Fruit fly (Drosophila melanogaster) whole organism, embryonic: Measurements from ENCODE around the gene CG6901.

Experiments
- Abd-B ChIP-seq: fragments of 200-800 bp; sonication (Bioruptor generic); optimal IDR thresholded peaks from 2 replicates; lab custom pipeline; 2018; ENCODE audit warnings: missing biosample characterization, mild to moderate bottlenecking, missing genetic modification characterization, moderate library complexity
- B-H1 ChIP-seq: fragments of 200-800 bp; sonication (Bioruptor generic); IDR thresholded peaks from 3 replicates; pipeline ENCODE4 v1.3.6; 2022; ENCODE audit warnings: missing biosample characterization, missing genetic modification characterization
- CG10209 ChIP-seq: fragments of 200-800 bp; sonication (Bioruptor generic); optimal IDR thresholded peaks from 3 replicates; lab custom pipeline; 2017; ENCODE audit warnings: missing biosample characterization, mild to moderate bottlenecking, missing genetic modification characterization, missing genetic modification reagents
- CG10321 ChIP-seq: fragments of 200-800 bp; sonication (Bioruptor generic); IDR thresholded peaks from 2 replicates; pipeline ENCODE4 v1.3.6; 2022; ENCODE audit warnings: missing biosample characterization, missing genetic modification characterization
- CG10462 ChIP-seq: fragments of 200-800 bp; sonication (Bioruptor generic); optimal IDR thresholded peaks from 2 replicates; lab custom pipeline; 2016; ENCODE audit warnings: missing biosample characterization, missing genetic modification characterization
- CG10565 ChIP-seq: fragments of 200-800 bp; sonication (Bioruptor generic); optimal IDR thresholded peaks from 3 replicates; lab custom pipeline; 2016; ENCODE audit warnings: missing biosample characterization, mild to moderate bottlenecking, missing genetic modification characterization
- CG11247 ChIP-seq: fragments of 200-800 bp; sonication (Bioruptor generic); IDR thresholded peaks from 2 replicates; pipeline ENCODE4 v1.3.6; 2022; ENCODE audit warnings: missing biosample characterization, missing genetic modification characterization
- CG1233 ChIP-seq: fragments of 200-800 bp; sonication (Bioruptor generic); optimal IDR thresholded peaks from 4 replicates; lab custom pipeline; 2018; ENCODE audit warnings: missing biosample characterization, mild to moderate bottlenecking, missing genetic modification characterization
- CG15696 ChIP-seq: fragments of 200-800 bp; sonication (Bioruptor generic); optimal IDR thresholded peaks from 2 replicates; lab custom pipeline; 2019; ENCODE audit warnings: missing biosample characterization, mild to moderate bottlenecking, missing genetic modification characterization, moderate library complexity
- CG16815 ChIP-seq: fragments of 200-800 bp; sonication (Bioruptor generic); optimal IDR thresholded peaks from 3 replicates; lab custom pipeline; 2017; ENCODE audit warnings: missing biosample characterization, mild to moderate bottlenecking, missing genetic modification characterization
- CG17829 ChIP-seq: fragments of 200-800 bp; optimal IDR thresholded peaks from 2 replicates; lab custom pipeline; 2019; ENCODE audit warnings: missing biosample characterization, mild to moderate bottlenecking, missing genetic modification characterization, moderate library complexity
- CG17912 ChIP-seq: fragments of 200-800 bp; sonication (Bioruptor generic); optimal IDR thresholded peaks from 2 replicates; lab custom pipeline; 2018; ENCODE audit warnings: missing biosample characterization, mild to moderate bottlenecking, missing genetic modification characterization
- CG30020 ChIP-seq: fragments of 200-800 bp; optimal IDR thresholded peaks from 2 replicates; lab custom pipeline; 2019; ENCODE audit warnings: missing biosample characterization, mild to moderate bottlenecking, missing genetic modification characterization, moderate library complexity
- CG42726 ChIP-seq: fragments of 200-800 bp; sonication (Bioruptor generic); IDR thresholded peaks from 2 replicates; pipeline ENCODE4 v1.3.6; 2022; ENCODE audit warnings: missing biosample characterization, missing genetic modification characterization; ENCODE audit not compliant: partially characterized antibody
- CG43689 ChIP-seq: fragments of 200-800 bp; sonication (Bioruptor generic); IDR thresholded peaks from 2 replicates; pipeline ENCODE4 v1.3.6; 2022; ENCODE audit warnings: missing biosample characterization, missing genetic modification characterization
- CG5245 ChIP-seq: fragments of 200-800 bp; sonication (Bioruptor generic); optimal IDR thresholded peaks from 3 replicates; lab custom pipeline; 2016; ENCODE audit warnings: missing biosample characterization, missing genetic modification characterization
- CG7357 ChIP-seq: fragments of 200-800 bp; sonication (Bioruptor generic); IDR thresholded peaks from 3 replicates; pipeline ENCODE4 v1.3.6; 2022; ENCODE audit warnings: missing biosample characterization, missing genetic modification characterization
- CG9932 ChIP-seq: fragments of 200-800 bp; sonication (Bioruptor generic); IDR thresholded peaks from 2 replicates; pipeline ENCODE4 v1.3.6; 2022; ENCODE audit warnings: missing biosample characterization, missing genetic modification characterization
- D19B ChIP-seq: fragments of 200-800 bp; sonication (Bioruptor generic); optimal IDR thresholded peaks from 2 replicates; lab custom pipeline; 2017; ENCODE audit warnings: missing biosample characterization, mild to moderate bottlenecking, missing genetic modification characterization
- Deaf1 ChIP-seq: fragments of 200-800 bp; optimal IDR thresholded peaks from 3 replicates; lab custom pipeline; 2019; ENCODE audit warnings: missing biosample characterization, mild to moderate bottlenecking, missing genetic modification characterization, moderate library complexity
- Dp ChIP-seq: fragments of 200-800 bp; sonication (Bioruptor generic); optimal IDR thresholded peaks from 2 replicates; lab custom pipeline; 2018; ENCODE audit warnings: missing biosample characterization, mild to moderate bottlenecking, missing genetic modification characterization, moderate library complexity
- GATAe ChIP-seq: fragments of 200-800 bp; sonication (Bioruptor generic); conservative IDR thresholded peaks from 2 replicates; pipeline ENCODE4 v1.3.6; 2022; ENCODE audit warnings: missing biosample characterization, missing genetic modification characterization
- Lim3 ChIP-seq: fragments of 200-800 bp; sonication (Bioruptor generic); IDR thresholded peaks from 2 replicates; pipeline ENCODE4 v1.3.6; 2022; ENCODE audit warnings: missing biosample characterization, missing genetic modification characterization
- Myb ChIP-seq: fragments of 200-800 bp; sonication (Bioruptor generic); optimal IDR thresholded peaks from 2 replicates; lab custom pipeline; 2016; ENCODE audit warnings: missing biosample characterization, missing genetic modification characterization
- Oli ChIP-seq: fragments of 200-800 bp; sonication (Bioruptor generic); optimal IDR thresholded peaks from 2 replicates; lab custom pipeline; 2018; ENCODE audit warnings: missing biosample characterization, mild to moderate bottlenecking, missing genetic modification characterization, moderate library complexity
- Sin3A ChIP-seq: fragments of >200 bp; optimal IDR thresholded peaks from 2 replicates; lab custom pipeline; 2018
- ase ChIP-seq: fragments of 200-800 bp; sonication (Bioruptor generic); IDR thresholded peaks from 3 replicates; pipeline ENCODE4 v1.3.6; 2022; ENCODE audit warnings: missing biosample characterization, missing genetic modification characterization
- ato ChIP-seq: fragments of 200-800 bp; sonication (Bioruptor generic); IDR thresholded peaks from 2 replicates; pipeline ENCODE4 v1.3.6; 2022; ENCODE audit warnings: missing biosample characterization, missing genetic modification characterization; ENCODE audit not compliant: partially characterized antibody
- bigmax ChIP-seq: fragments of 200-800 bp; sonication (Bioruptor generic); optimal IDR thresholded peaks from 2 replicates; lab custom pipeline; 2018; ENCODE audit warnings: missing biosample characterization, mild to moderate bottlenecking, missing genetic modification characterization
- cato ChIP-seq: fragments of 200-800 bp; sonication (Bioruptor generic); optimal IDR thresholded peaks from 2 replicates; lab custom pipeline; 2016; ENCODE audit warnings: missing biosample characterization, missing genetic modification characterization, borderline replicate concordance
- croc ChIP-seq: fragments of 200-800 bp; sonication (Bioruptor generic); conservative IDR thresholded peaks from 3 replicates; pipeline ENCODE4 v1.3.6; 2022; ENCODE audit warnings: missing biosample characterization, missing genetic modification characterization
- dm ChIP-seq: fragments of 200-800 bp; sonication (Bioruptor generic); optimal IDR thresholded peaks from 3 replicates; lab custom pipeline; 2016; ENCODE audit warnings: missing biosample characterization, missing genetic modification characterization
- insv ChIP-seq, 2 experiments: fragments of 200-800 bp; sonication (Bioruptor generic); optimal IDR thresholded peaks; 3 replicates each; lab custom pipeline; 2016 to 2018; ENCODE audit warnings: missing biosample characterization in 2 of 2, missing genetic modification characterization in 2 of 2
- ken ChIP-seq: fragments of 200-800 bp; sonication (Bioruptor generic); IDR thresholded peaks from 3 replicates; pipeline ENCODE4 v1.3.6; 2022; ENCODE audit warnings: missing biosample characterization, missing genetic modification characterization
- kni ChIP-seq: fragments of 200-800 bp; sonication (Bioruptor generic); optimal IDR thresholded peaks from 3 replicates; lab custom pipeline; 2017; ENCODE audit warnings: mild to moderate bottlenecking, missing biosample characterization, missing genetic modification reagents, missing genetic modification characterization
- lmd ChIP-seq: fragments of 200-800 bp; sonication (Bioruptor generic); IDR thresholded peaks from 2 replicates; pipeline ENCODE4 v1.3.6; 2022; ENCODE audit warnings: missing biosample characterization, missing genetic modification characterization
- mld ChIP-seq: fragments of 200-800 bp; sonication (Bioruptor generic); IDR thresholded peaks from 3 replicates; pipeline ENCODE4 v1.3.6; 2022; ENCODE audit warnings: missing biosample characterization, missing genetic modification characterization; ENCODE audit not compliant: partially characterized antibody
- nmo ChIP-seq: fragments of 200-800 bp; sonication (Bioruptor generic); optimal IDR thresholded peaks from 2 replicates; lab custom pipeline; 2018; ENCODE audit warnings: missing biosample characterization, mild to moderate bottlenecking, missing genetic modification characterization, moderate library complexity
- pan ChIP-seq, 4 experiments: fragments of >200 bp in 3 of 4; fragments of 200-800 bp in 1 of 4; sonication (Bioruptor generic) in 1 of 4; optimal IDR thresholded peaks in 3 of 4; IDR thresholded peaks in 1 of 4; 2 replicates each; pipeline versions ENCODE4 v1.3.6 to Lab custom; 2017 to 2022; ENCODE audit warnings: missing biosample characterization in 2 of 4, missing genetic modification characterization in 2 of 4, mixed read lengths in 1 of 4
- ro ChIP-seq: fragments of 200-800 bp; sonication (Bioruptor generic); IDR thresholded peaks from 2 replicates; pipeline ENCODE4 v1.3.6; 2022; ENCODE audit warnings: missing biosample characterization, missing genetic modification characterization
- row ChIP-seq: fragments of 200-800 bp; sonication (Bioruptor generic); IDR thresholded peaks from 3 replicates; pipeline ENCODE4 v1.3.6; 2022; ENCODE audit warnings: missing biosample characterization, missing genetic modification characterization
- sc ChIP-seq, 3 experiments: fragments of >200 bp in 2 of 3; fragments of 200-800 bp in 1 of 3; sonication (Bioruptor generic) in 1 of 3; optimal IDR thresholded peaks; 2 replicates in 2 of 3; 3 replicates in 1 of 3; lab custom pipeline; 2017; ENCODE audit warnings: mild to moderate bottlenecking in 1 of 3, missing biosample characterization in 1 of 3, missing genetic modification characterization in 1 of 3, missing genetic modification reagents in 1 of 3
- toy ChIP-seq: fragments of 200-800 bp; sonication (Bioruptor generic); IDR thresholded peaks from 2 replicates; pipeline ENCODE4 v1.3.6; 2022; ENCODE audit warnings: missing biosample characterization, missing genetic modification characterization
- unpg ChIP-seq: fragments of 200-800 bp; sonication (Bioruptor generic); optimal IDR thresholded peaks from 3 replicates; lab custom pipeline; 2018; ENCODE audit warnings: missing biosample characterization, mild to moderate bottlenecking, missing genetic modification characterization, moderate library complexity
- wek ChIP-seq: fragments of 200-800 bp; sonication (Bioruptor generic); optimal IDR thresholded peaks from 3 replicates; lab custom pipeline; 2018; ENCODE audit warnings: missing biosample characterization, mild to moderate bottlenecking, missing genetic modification characterization, moderate library complexity
- zen ChIP-seq: fragments of 200-800 bp; sonication (Bioruptor generic); optimal IDR thresholded peaks from 3 replicates; lab custom pipeline; 2018; ENCODE audit warnings: missing biosample characterization, mild to moderate bottlenecking, missing genetic modification characterization, moderate library complexity

CG6901 gene

dm6 chr3R:16281033-16281680 lies 42.1 kb upstream of the CG6901 start (continued):
- no peak; the same call in 1 of the 2 replicates for TF ChIP-seq CG10321 (GFP tag; lab: Robert Waterston, UW)

dm6 chr3R:16282080-16282690 lies 41.0 kb upstream of the CG6901 start:
- TF ChIP-seq unpg (no peak), Abd-B (GFP tag; lab: Kevin White, UChicago) (no peak), CG17829 (tag; lab: Kevin White, UChicago) (peak; percentile 20), CG11247 (GFP tag; lab: Robert Waterston, UW) (no peak), CG10209 (GFP tag; lab: Kevin White, UChicago) (peak; percentile 29), lmd (GFP tag; lab: Robert Waterston, UW) (no peak), pan (optimal IDR thresholded peaks at IDR 0.05; lab: Kevin White, UChicago) (no peak), pan (GFP tag; optimal IDR thresholded peaks at IDR 0.05 in 1 of 2, IDR thresholded peaks at IDR 0.05 in 1 of 2) (no peak), nmo (GFP tag; lab: Kevin White, UChicago) (no peak), D19B (GFP tag; lab: Kevin White, UChicago) (no peak), Oli (no peak), wek (GFP tag; lab: Kevin White, UChicago) (no peak), CG42726 (GFP tag; lab: Robert Waterston, UW) (no peak), CG5245 (GFP tag; lab: Kevin White, UChicago) (no peak), bigmax (no peak), CG1233 (GFP tag; lab: Kevin White, UChicago) (peak; percentile 13), sc (optimal IDR thresholded peaks at IDR 0.05; lab: Kevin White, UChicago) (no peak), sc (GFP tag; optimal IDR thresholded peaks at IDR 0.05; lab: Kevin White, UChicago) (peak; percentile 24), CG10565 (GFP tag; lab: Kevin White, UChicago) (no peak), insv (GFP tag; optimal IDR thresholded peaks at IDR 0.05; lab: Kevin White, UChicago) (peak in 1 of 2 experiments; percentile 53), CG17912 (peak; percentile 2), CG15696 (tag; lab: Kevin White, UChicago) (peak; percentile 10), row (no peak), Sin3A (lab: Kevin White, UChicago) (no peak), CG9932 (GFP tag; lab: Robert Waterston, UW) (no peak), Myb (no peak), ken (GFP tag; lab: Robert Waterston, UW) (no peak), Lim3 (GFP tag; lab: Robert Waterston, UW) (no peak), CG16815 (no peak), CG10462 (GFP tag; lab: Kevin White, UChicago) (peak; percentile 33), dm (peak; percentile 45), ato (GFP tag; lab: Robert Waterston, UW) (no peak), kni (GFP tag; lab: Kevin White, UChicago) (peak; percentile 81), Deaf1 (tag; lab: Kevin White, UChicago) (no peak), zen (tag; lab: Kevin White, UChicago) (no peak), ase (GFP tag; lab: Robert Waterston, UW) (no peak), ro (no peak), CG30020 (tag; lab: Kevin White, UChicago) (no peak), CG7357 (GFP tag; lab: Robert Waterston, UW) (0 out of 3 replicates have a peak, but pooled peaks have one; percentile 32), B-H1 (no peak), CG43689 (GFP tag; lab: Robert Waterston, UW) (no peak), cato (no peak), toy (GFP tag; lab: Robert Waterston, UW) (no peak), croc (GFP tag; lab: Robert Waterston, UW) (no peak), Dp (GFP tag; lab: Kevin White, UChicago) (no peak), GATAe (GFP tag; lab: Robert Waterston, UW) (no peak), mld (GFP tag; lab: Robert Waterston, UW) (no peak)
